Worm (Caenorhabditis elegans): ENCODE data around the gene clec-239.

Gene clec-239

DNA sequence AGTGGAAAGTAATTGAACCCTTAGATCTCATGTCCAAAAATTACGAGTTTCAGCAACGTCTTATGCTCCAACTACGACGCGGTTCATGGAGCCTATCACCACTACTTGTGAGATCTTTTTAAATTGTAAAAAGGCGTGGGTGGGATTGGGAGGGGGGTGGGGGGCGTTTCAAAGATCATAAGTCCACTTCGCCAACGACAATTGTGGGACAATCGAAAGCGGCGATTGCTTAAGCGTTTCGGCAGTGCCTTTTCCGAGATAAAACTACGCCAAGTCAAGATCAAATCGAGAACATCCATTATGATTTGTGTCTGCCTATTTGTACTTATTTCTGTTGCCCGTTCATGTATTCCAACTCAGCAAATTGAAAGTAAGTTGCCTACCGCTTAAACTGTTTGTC lies at the start of gene clec-239:
Gene clec-239 (plus strand): TSS at position 301 of the 400 bp plus-strand sequence.
- no peak for TF ChIP-seq B0310.2 (tag; optimal IDR thresholded peaks at IDR 0.05)
- TF ChIP-seq hmbx-1 (tag; optimal IDR thresholded peaks at IDR 0.05): no peak
- TF ChIP-seq sea-1 (GFP tag; conservative IDR thresholded peaks at IDR 0.05): no peak
- no peak for TF ChIP-seq ceh-36 (tag; optimal IDR thresholded peaks at IDR 0.05)
- no peak for TF ChIP-seq tra-4 (tag; optimal IDR thresholded peaks at IDR 0.05)
- TF ChIP-seq ama-1 (optimal IDR thresholded peaks at IDR 0.05): no peak
- no peak for TF ChIP-seq pes-1 (GFP tag; IDR thresholded peaks at IDR 0.05)
- no peak for TF ChIP-seq flt-1 (GFP tag; IDR thresholded peaks at IDR 0.05)
- no peak for TF ChIP-seq scrt-1 (GFP tag; IDR thresholded peaks at IDR 0.05)
- TF ChIP-seq hmg-4 (GFP tag; optimal IDR thresholded peaks at IDR 0.05): no peak
- TF ChIP-seq F13C5.2 (tag; optimal IDR thresholded peaks at IDR 0.05): no peak
- TF ChIP-seq ets-7 (tag; optimal IDR thresholded peaks at IDR 0.05): no peak
- TF ChIP-seq tbx-11 (GFP tag; IDR thresholded peaks at IDR 0.05): no peak

ce11 chrV:16909871-16910270 lies 46.5 kb upstream of the clec-239 start, which contains the start of gene F09C6.16:
Gene F09C6.16 (minus strand): TSS chrV:16909971.
- TF ChIP-seq tbx-37 (GFP tag; conservative IDR thresholded peaks at IDR 0.05): no peak
- no peak for TF ChIP-seq pes-1 (GFP tag; IDR thresholded peaks at IDR 0.05)
- TF ChIP-seq sea-1 (GFP tag; conservative IDR thresholded peaks at IDR 0.05): no peak
- no peak for TF ChIP-seq ets-7 (tag; optimal IDR thresholded peaks at IDR 0.05)
- TF ChIP-seq ceh-13 (GFP tag; optimal IDR thresholded peaks at IDR 0.05): no peak
- TF ChIP-seq scrt-1 (GFP tag; IDR thresholded peaks at IDR 0.05): no peak
- TF ChIP-seq ama-1 (optimal IDR thresholded peaks at IDR 0.05): no peak

- TF ChIP-seq ceh-36 (tag; optimal IDR thresholded peaks at IDR 0.05) (no peak), flt-1 (GFP tag; IDR thresholded peaks at IDR 0.05) (no peak), ama-1 (optimal IDR thresholded peaks at IDR 0.05) (no peak), tbx-37 (GFP tag; conservative IDR thresholded peaks at IDR 0.05) (no peak), hmg-4 (GFP tag; optimal IDR thresholded peaks at IDR 0.05) (no peak), ets-7 (tag; optimal IDR thresholded peaks at IDR 0.05) (no peak)
Observed at ce11 chrV:16910864-16911263, 45.5 kb upstream of the clec-239 start.

- TF ChIP-seq pes-1 (GFP tag; IDR thresholded peaks at IDR 0.05): no peak
- no peak for TF ChIP-seq hmg-4 (GFP tag; optimal IDR thresholded peaks at IDR 0.05)
- no peak for TF ChIP-seq hmbx-1 (tag; optimal IDR thresholded peaks at IDR 0.05)
- no peak for TF ChIP-seq sea-1 (GFP tag; conservative IDR thresholded peaks at IDR 0.05)
- no peak for TF ChIP-seq tra-4 (tag; optimal IDR thresholded peaks at IDR 0.05)
- TF ChIP-seq ceh-13 (GFP tag; optimal IDR thresholded peaks at IDR 0.05): no peak
- TF ChIP-seq aly-1 (tag; optimal IDR thresholded peaks at IDR 0.05): no peak
- no peak for TF ChIP-seq tbx-37 (GFP tag; conservative IDR thresholded peaks at IDR 0.05)
- TF ChIP-seq ama-1 (optimal IDR thresholded peaks at IDR 0.05): no peak
- TF ChIP-seq hnd-1 (tag; optimal IDR thresholded peaks at IDR 0.05): no peak
- TF ChIP-seq ets-7 (tag; optimal IDR thresholded peaks at IDR 0.05): no peak
- TF ChIP-seq ceh-36 (tag; optimal IDR thresholded peaks at IDR 0.05): no peak
- no peak for TF ChIP-seq flt-1 (GFP tag; IDR thresholded peaks at IDR 0.05)
- no peak for TF ChIP-seq scrt-1 (GFP tag; IDR thresholded peaks at IDR 0.05)
- no peak for TF ChIP-seq tbx-11 (GFP tag; IDR thresholded peaks at IDR 0.05)
- TF ChIP-seq B0310.2 (tag; optimal IDR thresholded peaks at IDR 0.05): no peak
- no peak for TF ChIP-seq F13C5.2 (tag; optimal IDR thresholded peaks at IDR 0.05)
Observed at ce11 chrV:16911294-16911693, 45.0 kb upstream of the clec-239 start.

- TF ChIP-seq ets-7 (tag; optimal IDR thresholded peaks at IDR 0.05) (no peak), pes-1 (GFP tag; IDR thresholded peaks at IDR 0.05) (no peak), scrt-1 (GFP tag; IDR thresholded peaks at IDR 0.05) (no peak), hnd-1 (tag; optimal IDR thresholded peaks at IDR 0.05) (no peak)
Observed at ce11 chrV:16911934-16912333, 44.4 kb upstream of the clec-239 start, which contains the start of gene nhr-116. Gene nhr-116 (plus strand): TSS chrV:16912234.

ce11 chrV:16916079-16916478 lies 40.2 kb upstream of the clec-239 start, which contains the start of gene F09C6.10:
Gene F09C6.10 (minus strand): TSS chrV:16916179.
- TF ChIP-seq B0310.2 (tag; optimal IDR thresholded peaks at IDR 0.05): no peak

DNA sequence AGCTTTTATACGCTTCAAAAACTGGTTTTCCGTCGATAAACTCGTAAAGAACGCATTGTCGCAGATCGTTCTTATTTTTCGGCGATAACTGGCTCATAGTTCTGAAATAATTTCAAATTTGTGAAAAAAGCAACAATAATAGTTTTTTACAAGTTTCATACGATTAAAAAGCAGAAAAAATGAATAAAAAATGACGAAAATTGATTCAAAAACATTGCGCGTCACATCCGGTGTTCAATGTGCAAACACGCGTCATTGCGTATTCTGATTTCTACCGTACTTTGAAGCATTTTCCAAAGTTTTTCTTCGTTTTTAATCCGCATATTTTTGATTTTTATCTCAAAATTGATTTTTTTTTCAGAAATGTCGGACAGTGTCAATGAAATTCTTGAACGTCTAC lies 38.0 kb upstream of the clec-239 start, which contains the start of the genes fbxa-206 and Y102A5C.2:
Gene fbxa-206 (minus strand): TSS at position 101 of the 400 bp plus-strand sequence.
Gene Y102A5C.2 (plus strand): TSS at position 354 of the 400 bp plus-strand sequence.
- no peak for TF ChIP-seq ceh-13 (GFP tag; optimal IDR thresholded peaks at IDR 0.05)
- TF ChIP-seq B0310.2 (tag; optimal IDR thresholded peaks at IDR 0.05): no peak
- TF ChIP-seq pes-1 (GFP tag; IDR thresholded peaks at IDR 0.05): no peak

- no peak for TF ChIP-seq ceh-36 (tag; optimal IDR thresholded peaks at IDR 0.05)
- no peak for TF ChIP-seq flt-1 (GFP tag; IDR thresholded peaks at IDR 0.05)
- TF ChIP-seq pes-1 (GFP tag; IDR thresholded peaks at IDR 0.05): no peak
- no peak for TF ChIP-seq scrt-1 (GFP tag; IDR thresholded peaks at IDR 0.05)
- TF ChIP-seq aly-1 (tag; optimal IDR thresholded peaks at IDR 0.05): no peak
- no peak for TF ChIP-seq ceh-13 (GFP tag; optimal IDR thresholded peaks at IDR 0.05)
- no peak for TF ChIP-seq ama-1 (optimal IDR thresholded peaks at IDR 0.05)
- TF ChIP-seq sea-1 (GFP tag; conservative IDR thresholded peaks at IDR 0.05): no peak
- TF ChIP-seq tbx-11 (GFP tag; IDR thresholded peaks at IDR 0.05): no peak
- no peak for TF ChIP-seq tbx-37 (GFP tag; conservative IDR thresholded peaks at IDR 0.05)
- TF ChIP-seq hmg-4 (GFP tag; optimal IDR thresholded peaks at IDR 0.05): no peak
- no peak for TF ChIP-seq B0310.2 (tag; optimal IDR thresholded peaks at IDR 0.05)
Observed at ce11 chrV:16919675-16920074, 36.7 kb upstream of the clec-239 start.

DNA sequence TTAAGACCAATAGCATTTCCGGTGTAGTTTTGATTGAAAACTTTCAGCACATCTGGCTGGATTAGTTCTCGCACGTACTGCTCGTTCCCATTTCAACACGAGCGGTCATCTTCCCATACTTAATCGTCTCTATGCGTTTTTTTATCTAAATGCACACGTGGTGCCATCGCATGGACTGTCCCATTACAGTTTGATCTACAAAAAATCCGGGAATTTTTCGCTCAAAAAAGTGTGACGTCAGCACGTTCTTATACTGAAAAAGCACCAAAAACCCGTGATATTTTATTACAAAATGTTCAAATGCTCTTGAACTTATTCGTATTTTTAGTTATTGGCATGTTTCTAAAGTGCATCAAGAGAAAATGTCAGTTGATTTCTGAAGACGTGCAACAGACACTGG lies 34.4 kb upstream of the clec-239 start, which contains the start of gene Y102A5C.4:
Gene Y102A5C.4 (plus strand): TSS at position 301 of the 400 bp plus-strand sequence.
- no peak for TF ChIP-seq scrt-1 (GFP tag; IDR thresholded peaks at IDR 0.05)
- no peak for TF ChIP-seq tbx-11 (GFP tag; IDR thresholded peaks at IDR 0.05)
- no peak for TF ChIP-seq hnd-1 (tag; optimal IDR thresholded peaks at IDR 0.05)
